Worm (Caenorhabditis elegans) whole organism, young adult: Measurements from ENCODE around the gene K11H12.3.

Experiments
- B0035.1 ChIP-seq: sonication (generic microtip); optimal IDR thresholded peaks from 2 replicates; lab custom pipeline; 2016; ENCODE audit warnings: missing genetic modification characterization, mild to moderate bottlenecking, missing compliant biosample characterization, missing genotype, missing genetic modification reagents
- C17E4.6 ChIP-seq: fragments of 200-800 bp; sonication (Bioruptor generic); IDR thresholded peaks from 2 replicates; pipeline ENCODE4 v1.3.6; 2022; ENCODE audit warnings: missing genetic modification reagents, missing genetic modification characterization, missing compliant biosample characterization
- F33H1.4 ChIP-seq: fragments of 200-800 bp; sonication (Bioruptor generic); IDR thresholded peaks from 2 replicates; pipeline ENCODE4 v1.3.6; 2022; ENCODE audit warnings: missing genetic modification reagents, missing genetic modification characterization, missing compliant biosample characterization
- F39B2.1 ChIP-seq: fragments of 200-800 bp; sonication (Bioruptor generic); IDR thresholded peaks from 2 replicates; pipeline ENCODE4 v1.3.6; 2022; ENCODE audit warnings: missing genetic modification reagents, missing genetic modification characterization, missing compliant biosample characterization
- F57A8.1 ChIP-seq: fragments of 200-800 bp; sonication (Bioruptor generic); optimal IDR thresholded peaks from 2 replicates; lab custom pipeline; 2018; ENCODE audit warnings: mild to moderate bottlenecking, missing genetic modification characterization, moderate library complexity, missing compliant biosample characterization
- Y56A3A.18 ChIP-seq: fragments of 200-800 bp; sonication (Bioruptor generic); IDR thresholded peaks from 2 replicates; pipeline ENCODE4 v1.3.6; 2022; ENCODE audit warnings: missing genetic modification reagents, missing genetic modification characterization, missing compliant biosample characterization
- Y67H2A.10 ChIP-seq: fragments of 200-800 bp; sonication (Bioruptor generic); conservative IDR thresholded peaks from 2 replicates; pipeline ENCODE4 v1.3.6; 2022; ENCODE audit warnings: missing genetic modification reagents, missing genetic modification characterization, missing compliant biosample characterization
- atf-7 ChIP-seq: sonication (generic microtip); optimal IDR thresholded peaks from 2 replicates; lab custom pipeline; 2017; ENCODE audit warnings: mild to moderate bottlenecking, missing genetic modification characterization, missing compliant biosample characterization
- attf-3 ChIP-seq: fragments of 200-800 bp; sonication (Bioruptor generic); conservative IDR thresholded peaks from 2 replicates; pipeline ENCODE4 v1.3.6; 2022; ENCODE audit warnings: missing genetic modification reagents, missing genetic modification characterization, missing compliant biosample characterization
- attf-6 ChIP-seq: fragments of 200-800 bp; sonication (Bioruptor generic); IDR thresholded peaks from 2 replicates; pipeline ENCODE4 v1.3.6; 2022; ENCODE audit warnings: missing genetic modification reagents, missing genetic modification characterization, missing compliant biosample characterization
- cebp-1 ChIP-seq, 2 experiments: fragments of 200-800 bp in 1 of 2; sonication (Bioruptor generic) in 1 of 2; sonication (generic microtip) in 1 of 2; IDR thresholded peaks in 1 of 2; optimal IDR thresholded peaks in 1 of 2; 2 replicates each; pipeline versions ENCODE4 v1.3.6 to Lab custom; 2017 to 2022; ENCODE audit warnings: missing compliant biosample characterization in 2 of 2, missing genetic modification characterization in 2 of 2, mild to moderate bottlenecking in 1 of 2, missing genetic modification reagents in 1 of 2, moderate library complexity in 1 of 2
- ceh-27 ChIP-seq: fragments of 200-800 bp; sonication (Bioruptor generic); optimal IDR thresholded peaks from 2 replicates; lab custom pipeline; 2018; ENCODE audit warnings: mild to moderate bottlenecking, missing genetic modification characterization, moderate library complexity, missing compliant biosample characterization
- dpff-1 ChIP-seq: sonication (generic microtip); optimal IDR thresholded peaks from 2 replicates; lab custom pipeline; 2017; ENCODE audit warnings: mild to moderate bottlenecking, missing genetic modification characterization, missing compliant biosample characterization
- dpl-1 ChIP-seq: fragments of 150-350 bp; optimal IDR thresholded peaks from 2 replicates; lab custom pipeline; 2014; ENCODE audit warnings: missing biosample characterization, missing genetic modification reagents, missing genetic modification characterization
- egl-44 ChIP-seq: fragments of 200-800 bp; sonication (Bioruptor generic); IDR thresholded peaks from 2 replicates; pipeline ENCODE4 v1.3.6; 2022; ENCODE audit warnings: missing genetic modification reagents, missing genetic modification characterization, missing compliant biosample characterization
- fkh-3 ChIP-seq: sonication (generic microtip); optimal IDR thresholded peaks from 2 replicates; lab custom pipeline; 2016; ENCODE audit warnings: mild to moderate bottlenecking, missing genetic modification characterization, missing compliant biosample characterization
- him-1 ChIP-seq: sonication (generic microtip); optimal IDR thresholded peaks from 2 replicates; lab custom pipeline; 2016; ENCODE audit warnings: missing genotype, missing genetic modification reagents, missing genetic modification characterization, missing compliant biosample characterization
- hmg-1.2 ChIP-seq: fragments of 200-800 bp; sonication (Bioruptor generic); IDR thresholded peaks from 2 replicates; pipeline ENCODE4 v1.3.6; 2022; ENCODE audit warnings: missing genetic modification reagents, missing genetic modification characterization, missing compliant biosample characterization
- hmg-20 ChIP-seq: fragments of 200-800 bp; sonication (Bioruptor generic); IDR thresholded peaks from 2 replicates; pipeline ENCODE4 v1.3.6; 2022; ENCODE audit warnings: missing genetic modification reagents, missing genetic modification characterization, missing compliant biosample characterization
- lin-26 ChIP-seq: fragments of 200-800 bp; sonication (Bioruptor generic); IDR thresholded peaks from 2 replicates; pipeline ENCODE4 v1.3.6; 2022; ENCODE audit warnings: missing genetic modification reagents, missing genetic modification characterization, missing compliant biosample characterization
- lin-35 ChIP-seq, 3 experiments: fragments of 150-350 bp in 2 of 3; sonication (generic microtip) in 1 of 3; optimal IDR thresholded peaks; 2 replicates each; lab custom pipeline; 2014 to 2018; ENCODE audit warnings: missing biosample characterization in 3 of 3, missing genetic modification characterization in 3 of 3, missing genetic modification reagents in 3 of 3
- lin-40 ChIP-seq: sonication (generic microtip); optimal IDR thresholded peaks from 2 replicates; lab custom pipeline; 2016; ENCODE audit warnings: missing genetic modification characterization, mild to moderate bottlenecking, missing compliant biosample characterization, missing genotype, missing genetic modification reagents
- lir-1 ChIP-seq: fragments of 200-800 bp; sonication (Bioruptor generic); conservative IDR thresholded peaks from 2 replicates; pipeline ENCODE4 v1.3.6; 2022; ENCODE audit warnings: missing genetic modification reagents, missing genetic modification characterization, missing compliant biosample characterization
- madf-10 ChIP-seq: sonication (generic microtip); optimal IDR thresholded peaks from 2 replicates; lab custom pipeline; 2016; ENCODE audit warnings: mild to moderate bottlenecking, missing genetic modification characterization, missing compliant biosample characterization
- mel-28 ChIP-seq: sonication (generic microtip); optimal IDR thresholded peaks from 2 replicates; lab custom pipeline; 2016; ENCODE audit warnings: borderline replicate concordance, mild to moderate bottlenecking, missing genetic modification characterization, missing compliant biosample characterization
- mes-4 ChIP-seq: sonication (generic microtip); optimal IDR thresholded peaks from 2 replicates; lab custom pipeline; 2016; ENCODE audit warnings: missing genotype, missing genetic modification characterization, missing compliant biosample characterization
- nfyb-1 ChIP-seq: fragments of 200-800 bp; sonication (Bioruptor generic); IDR thresholded peaks from 2 replicates; pipeline ENCODE4 v1.3.6; 2022; ENCODE audit warnings: missing genetic modification reagents, missing genetic modification characterization, missing compliant biosample characterization
- nhr-179 ChIP-seq: sonication (generic microtip); optimal IDR thresholded peaks from 2 replicates; lab custom pipeline; 2016; ENCODE audit warnings: mild to moderate bottlenecking, missing genetic modification characterization, missing compliant biosample characterization
- nhr-90 ChIP-seq: sonication (generic microtip); optimal IDR thresholded peaks from 2 replicates; lab custom pipeline; 2016; ENCODE audit warnings: missing genotype, mild to moderate bottlenecking, missing genetic modification characterization, missing compliant biosample characterization
- rcor-1 ChIP-seq: fragments of 200-800 bp; sonication (Bioruptor generic); IDR thresholded peaks from 2 replicates; pipeline ENCODE4 v1.3.6; 2022; ENCODE audit warnings: missing genetic modification reagents, missing genetic modification characterization, missing compliant biosample characterization
- rec-8 ChIP-seq, 2 experiments: sonication (generic microtip); optimal IDR thresholded peaks; 2 replicates each; lab custom pipeline; 2016; ENCODE audit warnings: mild to moderate bottlenecking in 2 of 2, missing genetic modification characterization in 2 of 2, missing genetic modification reagents in 2 of 2, missing genotype in 2 of 2, missing biosample characterization in 1 of 2, missing compliant biosample characterization in 1 of 2, moderate library complexity in 1 of 2
- repo-1 ChIP-seq: sonication (generic microtip); optimal IDR thresholded peaks from 2 replicates; lab custom pipeline; 2017; ENCODE audit warnings: mild to moderate bottlenecking, missing genetic modification characterization, missing compliant biosample characterization
- snpc-3.4 ChIP-seq: sonication (generic microtip); optimal IDR thresholded peaks from 2 replicates; lab custom pipeline; 2017; ENCODE audit warnings: missing genetic modification characterization, mild to moderate bottlenecking, missing compliant biosample characterization, antibody characterized with exemption, moderate library complexity, missing genotype, missing genetic modification reagents
- somi-1 ChIP-seq: fragments of 200-800 bp; sonication (Bioruptor generic); optimal IDR thresholded peaks from 2 replicates; lab custom pipeline; 2018; ENCODE audit warnings: mild to moderate bottlenecking, missing genetic modification characterization, missing compliant biosample characterization
- zfh-2 ChIP-seq: fragments of 200-800 bp; sonication (Bioruptor generic); conservative IDR thresholded peaks from 2 replicates; pipeline ENCODE4 v1.3.6; 2022; ENCODE audit warnings: missing genetic modification reagents, missing genetic modification characterization, missing compliant biosample characterization
- ztf-22 ChIP-seq: fragments of 200-800 bp; sonication (Bioruptor generic); optimal IDR thresholded peaks from 2 replicates; lab custom pipeline; 2018; ENCODE audit warnings: mild to moderate bottlenecking, missing genetic modification characterization, moderate library complexity, missing compliant biosample characterization
- ztf-25 ChIP-seq: fragments of 200-800 bp; sonication (Bioruptor generic); IDR thresholded peaks from 2 replicates; pipeline ENCODE4 v1.3.6; 2022; ENCODE audit warnings: missing genetic modification reagents, missing genetic modification characterization, missing compliant biosample characterization
- ztf-6 ChIP-seq: fragments of 200-800 bp; sonication (Bioruptor generic); IDR thresholded peaks from 2 replicates; pipeline ENCODE4 v1.3.6; 2022; ENCODE audit warnings: missing genetic modification reagents, missing genetic modification characterization, missing compliant biosample characterization

K11H12.3 gene

DNA sequence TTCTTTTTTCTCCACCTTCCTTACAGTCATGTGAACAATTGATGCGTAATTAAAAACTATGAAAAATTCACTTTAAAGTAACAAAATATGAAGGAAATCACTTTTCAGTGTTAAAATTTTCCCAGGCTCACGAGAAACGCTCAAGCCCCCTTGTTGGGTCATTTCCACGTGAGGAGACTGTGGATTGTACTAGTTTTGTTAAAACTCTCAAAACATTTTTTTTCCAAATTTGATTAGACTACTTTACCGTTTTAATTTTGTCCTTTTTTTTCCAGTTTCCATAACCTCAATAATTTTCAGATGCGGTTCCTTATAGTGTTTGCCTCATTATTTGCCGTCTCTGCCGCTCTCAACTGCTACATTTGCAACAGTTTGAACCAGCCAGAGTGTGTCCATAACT is 8.1 kb downstream of the K11H12.3 start, which contains the start of gene K11H12.7:
Gene K11H12.7, plus strand, starts transcription at position 301 of the 400 bp plus-strand sequence.
- TF ChIP-seq snpc-3.4 (no peak), lir-1 (GFP tag; lab: Robert Waterston, UW) (no peak)

- TF ChIP-seq lin-40 (tag; lab: Kevin White, UChicago) = peak; percentile 6
- TF ChIP-seq fkh-3 = no peak
- peak; percentile 23 for TF ChIP-seq somi-1
These were observed 9.2 kb downstream of the K11H12.3 start for ce11 chrIV:664122-664521.

- no peak for TF ChIP-seq madf-10 (tag; lab: Kevin White, UChicago)
- TF ChIP-seq nhr-179 (tag; lab: Kevin White, UChicago) = no peak
- TF ChIP-seq attf-3 (GFP tag; lab: Robert Waterston, UW) = no peak
- TF ChIP-seq lin-40 (tag; lab: Kevin White, UChicago) = no peak
- TF ChIP-seq C17E4.6 = no peak
- TF ChIP-seq egl-44 (GFP tag; lab: Robert Waterston, UW) = no peak
- TF ChIP-seq rec-8 (tag; optimal IDR thresholded peaks at IDR 0.05; lab: Kevin White, UChicago) = no peak
- TF ChIP-seq F39B2.1 = no peak
- TF ChIP-seq Y56A3A.18 = no peak
- TF ChIP-seq hmg-1.2 (GFP tag; lab: Robert Waterston, UW) = no peak
- no peak for TF ChIP-seq zfh-2
- TF ChIP-seq attf-6 (GFP tag; lab: Robert Waterston, UW) = no peak
- TF ChIP-seq him-1 = no peak
- TF ChIP-seq nhr-90 (tag; lab: Kevin White, UChicago) = no peak
- TF ChIP-seq B0035.1 (tag; lab: Kevin White, UChicago) = no peak
- TF ChIP-seq nfyb-1 (GFP tag; lab: Robert Waterston, UW) = no peak
These were observed 11.7 kb downstream of the K11H12.3 start for ce11 chrIV:661623-662022.

ce11 chrIV:659585-659984 is 13.7 kb downstream of the K11H12.3 start:
- TF ChIP-seq zfh-2 (peak; percentile 65), nhr-90 (tag; lab: Kevin White, UChicago) (no peak)

ce11 chrIV:658497-659177 is 14.6 kb downstream of the K11H12.3 start:
- peak; percentile 63 for TF ChIP-seq repo-1 (tag; lab: Kevin White, UChicago)
- no peak for TF ChIP-seq cebp-1 (GFP tag; IDR thresholded peaks at IDR 0.05; lab: Robert Waterston, UW)
- TF ChIP-seq cebp-1 (tag; optimal IDR thresholded peaks at IDR 0.05; lab: Kevin White, UChicago) = peak; percentile 54
- no peak for TF ChIP-seq Y67H2A.10 (GFP tag; lab: Robert Waterston, UW)
- TF ChIP-seq ztf-22 (GFP tag; lab: Kevin White, UChicago) = no peak
- 0 out of 2 replicates have a peak, but pooled peaks have one; percentile 16 for TF ChIP-seq hmg-1.2 (GFP tag; lab: Robert Waterston, UW)

ce11 chrIV:657932-658331 is 15.3 kb downstream of the K11H12.3 start:
- TF ChIP-seq egl-44 (GFP tag; lab: Robert Waterston, UW) = peak; percentile 42; the same call in 1 of the 2 replicates
- no peak for TF ChIP-seq lin-35 (GFP tag; optimal IDR thresholded peaks at IDR 0.05; lab: Kevin White, UChicago)
- TF ChIP-seq dpff-1 (tag; lab: Kevin White, UChicago) = no peak
- TF ChIP-seq mel-28 (tag; lab: Kevin White, UChicago) = no peak
- no peak for TF ChIP-seq dpl-1
- no peak for TF ChIP-seq atf-7 (tag; lab: Kevin White, UChicago)
- peak; percentile 68 for TF ChIP-seq rcor-1 (GFP tag; lab: Robert Waterston, UW)
- TF ChIP-seq mes-4 = no peak
- TF ChIP-seq somi-1 = no peak
- TF ChIP-seq ceh-27 (GFP tag; lab: Kevin White, UChicago) = no peak
- TF ChIP-seq ztf-25 = 0 out of 2 replicates have a peak, but pooled peaks have one; percentile 21
- TF ChIP-seq nhr-179 (tag; lab: Kevin White, UChicago) = no peak
- TF ChIP-seq F57A8.1 (GFP tag; lab: Kevin White, UChicago) = no peak
- TF ChIP-seq lin-40 (tag; lab: Kevin White, UChicago) = no peak
- no peak for TF ChIP-seq ztf-6 (GFP tag; lab: Robert Waterston, UW)
- peak; percentile 66 for TF ChIP-seq lin-26
- TF ChIP-seq F33H1.4 = peak; percentile 46
- TF ChIP-seq hmg-20 (GFP tag; lab: Robert Waterston, UW) = peak; percentile 51; the same call in 1 of the 2 replicates
